Fruit fly (Drosophila melanogaster): ENCODE results near the gene BTBD9.

The BTBD9 gene

DNA sequence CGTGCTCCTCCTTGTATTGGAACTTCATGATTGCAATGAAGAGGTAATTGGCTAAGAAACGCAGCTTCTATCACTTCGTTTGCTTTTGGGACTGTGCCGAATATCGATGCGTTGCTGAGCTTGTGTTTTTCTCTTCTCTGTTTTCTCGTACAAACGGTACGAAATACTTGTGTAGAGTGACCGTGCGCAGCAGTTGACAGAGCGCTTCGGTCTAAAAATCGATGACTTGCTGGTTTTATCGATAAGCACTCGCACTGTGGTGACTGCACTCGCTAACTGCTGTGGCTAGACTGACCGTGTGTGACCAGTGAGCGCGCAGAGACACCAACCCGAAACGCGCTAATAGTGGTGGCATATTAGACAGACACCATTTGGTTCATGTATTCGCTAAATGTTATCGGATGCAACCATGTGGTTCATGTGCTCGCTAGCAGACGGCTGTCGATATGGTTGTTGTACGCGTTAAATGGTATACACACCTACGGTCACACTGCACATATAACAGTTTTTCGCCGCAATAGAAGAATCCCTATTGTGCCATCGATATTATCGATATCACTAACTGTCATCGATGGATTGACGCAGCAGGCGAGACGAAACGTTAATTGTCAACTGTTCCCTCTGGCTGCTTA is at the start of gene BTBD9, which contains the start of gene Atg8a:
TSS of gene BTBD9 (plus strand) at position 495 of the 632 bp plus-strand sequence.
TSS of gene Atg8a (minus strand) at position 296 of the 632 bp plus-strand sequence.
- TF ChIP-seq CG17801 (GFP tag; optimal IDR thresholded peaks at IDR 0.05; ENCODE audit: partially characterized antibody): peak; percentile 58

DNA sequence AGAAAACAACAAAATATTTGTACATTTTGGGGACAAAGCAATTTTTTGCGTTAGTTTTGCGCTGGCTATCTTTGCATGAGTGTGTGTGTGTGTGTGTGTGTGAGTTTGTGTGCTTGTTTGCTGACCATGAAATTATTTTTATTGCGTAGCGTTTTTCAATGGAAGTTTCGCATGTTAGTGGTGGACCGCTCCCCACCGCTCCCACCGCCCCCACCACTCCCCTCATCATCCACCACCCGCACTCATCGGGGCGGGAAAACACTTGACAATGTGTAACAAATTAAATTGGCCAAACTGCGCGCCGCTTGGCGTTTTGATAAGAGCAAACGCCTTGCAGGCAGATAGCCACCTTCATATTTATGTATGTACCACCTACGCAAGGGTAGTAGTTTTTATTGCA is 49.1 kb upstream of the BTBD9 start:
- TF ChIP-seq CG17801 (GFP tag; optimal IDR thresholded peaks at IDR 0.05; ENCODE audit: partially characterized antibody): no peak

DNA sequence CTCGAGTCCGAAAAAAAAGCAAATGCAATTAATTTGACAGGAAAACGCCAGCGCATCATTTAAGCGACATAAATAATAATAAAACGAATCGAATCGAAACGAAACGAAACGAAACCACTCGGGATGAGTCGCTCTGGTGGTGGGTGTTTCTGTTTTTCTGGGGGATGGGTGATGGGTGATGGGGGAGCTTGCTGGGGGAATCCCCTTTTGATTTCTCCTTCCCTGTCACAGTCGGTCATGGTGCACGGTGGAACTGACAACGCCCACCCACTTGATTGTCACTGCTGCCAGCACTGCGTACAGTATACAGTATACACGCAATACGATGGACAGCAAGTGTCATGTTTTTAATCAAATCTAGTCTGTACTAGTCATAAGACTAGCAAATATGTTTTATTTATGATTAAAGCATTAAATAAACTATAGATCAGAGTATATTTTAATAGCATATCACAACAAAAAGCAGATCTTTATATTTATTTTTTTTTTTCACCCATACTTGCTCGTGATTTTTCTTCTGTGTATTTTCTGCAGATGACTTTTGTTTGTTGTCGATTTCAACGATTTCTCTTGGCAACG is 46.3 kb upstream of the BTBD9 start:
- TF ChIP-seq CG17801 (GFP tag; optimal IDR thresholded peaks at IDR 0.05; ENCODE audit: partially characterized antibody): no peak

DNA sequence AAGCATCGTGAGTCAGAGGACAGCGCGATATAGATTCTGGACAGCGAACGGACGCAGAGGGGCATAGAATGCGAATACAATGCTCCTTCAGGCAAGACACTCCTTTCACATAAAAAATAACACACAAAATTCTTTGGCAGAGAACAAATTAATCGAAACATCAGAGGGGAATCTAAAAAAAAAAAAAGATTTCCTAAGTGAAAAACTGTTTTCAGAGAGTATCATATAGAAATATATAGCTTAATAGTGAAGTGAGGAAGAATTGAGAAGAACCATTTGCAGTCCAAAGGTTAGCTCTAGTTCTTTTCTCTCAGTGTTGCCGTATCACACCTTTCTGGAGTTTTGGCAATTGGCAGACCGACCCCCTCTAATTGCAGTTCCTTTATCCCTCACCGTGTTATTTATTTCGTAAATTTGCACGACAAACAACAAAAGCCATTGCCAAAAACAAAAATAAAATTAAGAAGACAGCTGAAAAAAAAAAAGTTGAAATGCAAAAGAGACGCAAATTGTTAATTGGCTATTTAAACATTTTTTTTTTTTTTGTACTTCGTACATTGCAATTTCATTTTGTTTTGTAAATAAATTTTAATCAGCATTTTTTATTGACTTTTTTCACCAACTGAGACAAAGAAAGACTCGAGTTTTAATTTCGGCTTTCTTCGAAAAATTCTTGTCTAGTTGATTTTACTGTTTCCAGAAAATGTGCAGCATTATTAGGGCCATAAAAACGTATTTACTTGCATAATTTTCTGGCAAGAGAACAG is 44.7 kb upstream of the BTBD9 start:
- TF ChIP-seq CG17801 (GFP tag; optimal IDR thresholded peaks at IDR 0.05; ENCODE audit: partially characterized antibody): peak; percentile 65

DNA sequence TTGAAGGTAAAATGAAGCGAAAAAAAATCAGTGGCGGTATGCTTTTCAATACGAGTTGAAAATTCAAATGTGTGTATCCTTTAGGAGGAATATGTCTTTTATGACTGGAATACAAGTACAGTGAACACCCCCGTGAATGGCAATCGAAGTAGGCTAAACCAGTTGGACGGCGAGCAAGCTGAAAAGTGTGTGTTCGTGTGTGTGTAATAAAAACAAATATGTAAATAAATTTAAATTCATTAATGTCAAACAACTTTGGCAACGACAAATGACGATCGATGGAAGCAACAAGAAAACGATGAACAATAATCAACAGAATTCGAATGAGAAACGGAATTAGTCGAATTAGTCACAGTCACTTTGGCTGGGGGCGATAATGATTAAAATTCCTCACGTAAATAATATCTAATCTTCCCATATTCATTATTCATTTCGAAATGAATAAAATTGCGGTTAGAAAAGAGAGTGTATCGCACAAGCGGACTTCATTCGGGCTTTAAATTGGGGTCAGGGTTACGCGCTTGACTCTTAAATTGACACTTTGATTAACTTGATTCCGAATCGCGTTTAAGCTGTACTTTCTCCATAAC is 42.1 kb upstream of the BTBD9 start:
- no peak for TF ChIP-seq CG17801 (GFP tag; optimal IDR thresholded peaks at IDR 0.05; ENCODE audit: partially characterized antibody)

DNA sequence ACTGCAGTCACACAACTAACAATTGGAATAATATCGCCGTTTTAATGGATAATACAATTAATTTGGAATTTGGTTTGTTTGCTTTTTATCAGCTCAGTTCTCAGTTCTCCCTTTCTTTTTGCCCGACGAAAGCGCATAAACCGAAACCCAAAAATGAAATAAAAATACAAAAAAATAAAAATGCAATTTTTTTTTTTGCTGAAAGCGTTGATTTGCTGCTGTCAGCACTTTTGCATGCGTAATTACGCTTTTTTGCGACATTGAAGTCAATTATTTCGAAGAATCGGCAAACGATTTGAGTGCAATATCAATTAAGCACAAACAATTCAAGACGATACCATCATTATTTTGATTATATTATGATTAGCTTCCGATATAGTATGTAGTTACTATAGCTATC is 41.0 kb upstream of the BTBD9 start:
- peak; percentile 82 for TF ChIP-seq CG17801 (GFP tag; optimal IDR thresholded peaks at IDR 0.05; ENCODE audit: partially characterized antibody)

DNA sequence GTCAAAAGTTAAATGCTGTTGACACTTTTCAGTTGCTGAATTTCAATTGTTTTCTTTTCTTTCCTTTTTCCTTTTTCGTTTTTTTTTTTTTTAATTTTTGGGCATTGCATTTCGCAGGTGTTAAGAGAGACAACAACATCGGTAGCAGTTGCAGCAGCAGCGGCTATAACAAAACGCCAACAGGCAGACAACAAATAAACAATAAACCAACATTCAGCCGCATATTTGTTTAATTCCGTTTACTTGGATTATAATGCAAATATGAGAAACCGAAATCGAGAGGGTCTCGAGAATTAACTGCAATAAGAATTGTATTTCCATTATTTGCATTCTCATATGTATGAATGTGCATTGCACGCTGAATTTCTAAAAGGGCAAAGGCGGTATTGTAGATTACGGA is 40.3 kb upstream of the BTBD9 start:
- TF ChIP-seq CG17801 (GFP tag; optimal IDR thresholded peaks at IDR 0.05; ENCODE audit: partially characterized antibody): no peak

DNA sequence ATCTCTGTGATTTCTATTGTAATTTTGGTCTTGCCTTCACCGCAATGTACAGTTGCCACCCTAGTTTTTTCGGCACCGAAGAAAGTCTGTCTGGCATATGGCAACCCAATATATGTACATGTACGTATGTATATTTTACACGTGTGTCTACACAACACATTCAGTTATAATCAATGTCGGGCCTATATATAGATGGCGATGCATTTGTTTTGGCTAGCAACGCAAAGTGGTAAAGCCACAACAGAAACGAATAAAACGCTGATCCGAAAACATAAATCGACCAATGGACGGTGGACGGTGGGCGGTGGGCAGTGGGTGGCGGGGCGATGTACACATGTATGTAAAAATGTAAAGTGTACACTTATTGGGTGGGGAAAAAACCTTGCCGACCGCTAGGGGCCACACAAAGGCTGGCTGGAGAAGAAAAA is 39.8 kb upstream of the BTBD9 start:
- TF ChIP-seq CG17801 (GFP tag; optimal IDR thresholded peaks at IDR 0.05; ENCODE audit: partially characterized antibody): no peak

DNA sequence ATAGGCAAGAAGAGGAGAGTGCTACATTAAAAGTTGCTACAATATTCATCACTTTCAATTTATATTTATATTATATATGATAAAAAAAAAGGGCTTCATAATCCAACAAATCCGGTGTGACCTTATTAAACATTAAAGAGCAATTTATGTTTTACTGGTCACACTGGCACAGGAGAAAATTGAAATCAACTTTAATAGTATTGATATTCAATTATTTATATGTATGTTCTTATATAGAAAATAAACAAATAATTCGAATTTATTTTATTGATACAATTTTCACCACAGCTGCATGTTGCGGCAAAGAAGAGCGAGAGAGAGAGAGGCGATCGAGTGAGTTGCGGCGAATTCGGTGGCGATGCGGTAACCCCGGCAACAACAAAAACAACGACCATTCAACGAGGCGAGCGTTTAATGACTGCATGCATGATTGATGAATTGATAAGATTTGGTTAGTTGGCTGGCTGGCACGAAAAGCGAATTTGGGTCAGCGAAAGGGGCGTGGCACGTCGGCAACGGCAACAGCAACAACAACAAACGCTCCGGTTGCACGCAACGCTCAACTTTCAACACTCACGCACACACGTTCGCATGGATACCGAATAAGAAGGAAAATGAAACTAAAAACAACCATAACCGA is 39.0 kb upstream of the BTBD9 start:
- no peak for TF ChIP-seq CG17801 (GFP tag; optimal IDR thresholded peaks at IDR 0.05; ENCODE audit: partially characterized antibody)

DNA sequence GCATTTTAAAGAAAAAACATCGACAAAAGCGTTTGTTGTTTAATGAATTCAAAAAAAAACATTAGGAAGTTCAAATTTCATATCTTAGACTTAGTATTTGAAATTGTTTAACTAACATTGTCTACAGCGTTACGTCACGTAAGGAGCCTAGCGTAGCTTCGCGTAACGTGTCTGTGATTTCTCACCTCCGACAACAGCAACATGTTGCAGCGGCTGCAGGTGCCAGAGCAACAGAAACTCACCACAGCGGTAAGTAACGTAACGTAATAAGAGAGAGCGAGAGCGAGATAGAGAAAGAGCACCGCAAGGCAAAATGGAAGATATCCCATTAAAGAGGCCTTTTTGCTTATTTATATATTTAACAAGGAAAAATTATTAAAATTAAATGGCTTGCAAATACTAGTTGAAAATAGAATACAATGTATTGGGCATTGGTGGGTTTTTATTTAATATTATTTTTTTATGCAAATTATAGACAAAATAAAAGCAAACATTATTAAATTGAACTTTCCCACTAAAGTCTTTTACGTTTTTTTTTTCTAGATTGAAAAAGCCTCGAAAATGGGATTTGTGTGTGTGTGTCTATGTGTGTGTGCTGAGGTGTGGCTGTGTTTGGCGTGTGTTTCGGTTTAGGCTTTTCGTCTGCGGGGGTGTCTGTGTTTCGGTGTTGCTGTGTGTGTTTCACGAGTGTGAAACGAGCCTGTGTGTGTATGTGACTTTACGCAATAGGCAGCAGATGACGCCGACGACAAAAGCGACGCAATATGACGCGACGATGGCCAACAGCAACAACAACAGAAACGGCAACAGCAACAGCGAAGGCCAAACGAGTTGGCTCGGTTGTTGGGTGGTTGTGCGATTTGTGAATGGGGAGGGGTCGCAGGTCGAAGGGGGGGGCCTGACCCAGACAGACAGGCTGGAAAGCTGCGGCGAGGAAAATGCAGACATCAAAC is 38.1 kb upstream of the BTBD9 start:
- TF ChIP-seq CG17801 (GFP tag; optimal IDR thresholded peaks at IDR 0.05; ENCODE audit: partially characterized antibody): no peak

DNA sequence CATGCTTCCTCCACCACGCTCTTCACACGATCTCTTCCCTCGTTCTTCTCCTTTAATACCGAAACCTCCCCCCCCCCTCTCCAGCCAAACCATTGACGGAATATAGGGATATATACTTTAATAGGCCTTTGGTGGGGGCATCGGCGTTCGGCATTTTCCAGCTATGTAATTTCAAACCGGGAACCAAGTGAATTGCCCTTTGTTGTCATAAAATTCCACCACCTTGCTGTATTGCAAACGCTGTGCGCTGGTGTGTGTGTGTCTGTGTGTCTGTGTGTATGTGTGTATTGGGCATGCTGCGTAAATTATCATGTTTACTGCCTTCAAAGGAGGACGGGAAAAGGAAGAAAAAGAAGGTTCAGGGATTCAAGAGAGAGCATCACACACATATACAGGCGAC is 37.0 kb upstream of the BTBD9 start:
- TF ChIP-seq CG17801 (GFP tag; optimal IDR thresholded peaks at IDR 0.05; ENCODE audit: partially characterized antibody): no peak

DNA sequence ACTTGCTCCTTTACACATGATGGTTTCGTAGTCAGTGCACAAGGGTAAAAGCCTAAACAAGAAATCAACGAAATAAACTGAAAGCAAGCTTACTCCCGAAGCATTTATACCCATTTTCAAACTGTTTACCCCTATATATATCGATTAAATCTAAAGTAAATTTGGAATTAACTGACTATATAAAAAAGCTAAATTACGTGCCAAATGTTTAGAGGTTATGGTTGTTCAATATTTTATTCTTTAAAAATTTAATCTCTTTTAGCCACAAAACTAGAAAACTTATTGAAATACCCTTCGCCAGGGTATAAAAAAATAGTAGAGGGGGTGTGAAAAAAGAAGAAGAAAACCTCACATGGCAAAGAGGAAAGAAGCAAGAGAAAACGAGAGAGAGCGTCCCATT is 36.5 kb upstream of the BTBD9 start:
- TF ChIP-seq CG17801 (GFP tag; optimal IDR thresholded peaks at IDR 0.05; ENCODE audit: partially characterized antibody): no peak

DNA sequence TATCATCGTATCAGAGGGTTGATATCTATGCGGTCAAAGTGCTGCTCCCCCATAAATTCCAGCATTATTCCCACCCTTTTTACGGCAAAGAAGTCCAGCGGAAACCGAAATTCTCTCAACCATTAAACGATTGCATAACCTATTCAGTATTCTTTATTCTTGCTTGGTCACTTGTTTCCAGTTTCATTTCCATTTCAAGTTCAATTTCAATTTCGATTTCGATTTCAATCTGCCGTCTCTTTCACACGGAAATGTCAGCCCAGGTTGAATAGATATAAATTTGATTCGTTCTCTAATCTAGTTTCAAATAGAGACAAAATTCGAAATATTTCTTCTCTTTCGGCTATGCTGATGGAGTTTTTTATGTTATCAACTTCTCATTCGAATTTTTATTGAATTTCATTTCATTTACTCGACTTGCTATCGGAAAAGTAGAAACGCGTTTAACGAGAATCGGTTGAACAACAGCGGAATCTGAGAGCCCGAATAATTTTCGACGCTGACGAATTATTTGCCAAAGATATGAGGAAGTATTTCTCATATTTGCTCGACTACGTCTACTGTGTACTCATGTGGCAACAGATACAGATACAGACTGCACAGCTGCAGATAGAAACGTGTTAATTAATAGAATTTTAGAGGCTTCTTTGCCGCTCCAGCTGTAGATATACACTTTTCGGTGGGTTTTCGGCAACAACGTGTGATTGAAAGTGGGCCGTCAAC is 35.4 kb upstream of the BTBD9 start:
- TF ChIP-seq CG17801 (GFP tag; optimal IDR thresholded peaks at IDR 0.05; ENCODE audit: partially characterized antibody): no peak
